Worm (Caenorhabditis elegans) whole organism, L1 larva: Measurements from ENCODE around the gene srj-1.

ENCODE experiments used
- aly-2 ChIP-seq: fragments of 150-350 bp; optimal IDR thresholded peaks from 2 replicates; lab custom pipeline; 2014; ENCODE audit warnings: missing biosample characterization, missing genetic modification characterization
- ama-1 ChIP-seq: fragments of 150-350 bp; optimal IDR thresholded peaks from 2 replicates; lab custom pipeline; 2014
- efl-1 ChIP-seq, 4 experiments: fragments of 150-350 bp; optimal IDR thresholded peaks in 3 of 4; peaks in 1 of 4; 1 replicate in 1 of 4; 2 replicates in 3 of 4; lab custom pipeline; 2014; ENCODE audit warnings: missing biosample characterization in 2 of 4, missing genetic modification characterization in 2 of 4, missing genetic modification reagents in 2 of 4
- egl-27 ChIP-seq, 2 experiments: fragments of 150-350 bp in 1 of 2; sonication (generic microtip); optimal IDR thresholded peaks; 3 replicates each; lab custom pipeline; 2017 to 2018; ENCODE audit warnings: missing biosample characterization in 2 of 2, missing genetic modification characterization in 2 of 2, missing genetic modification reagents in 2 of 2
- elt-3 ChIP-seq, 6 experiments: fragments of 150-350 bp in 1 of 6; sonication (generic microtip); optimal IDR thresholded peaks; 2 replicates each; lab custom pipeline; 2017 to 2018; ENCODE audit warnings: missing biosample characterization in 6 of 6, missing genetic modification characterization in 6 of 6, inconsistent platforms in 1 of 6
- ets-5 ChIP-seq: fragments of 200-800 bp; sonication (Bioruptor generic); IDR thresholded peaks from 2 replicates; pipeline ENCODE4 v1.3.6; 2022; ENCODE audit warnings: missing genetic modification characterization, missing compliant biosample characterization
- grh-1 ChIP-seq: fragments of 200-800 bp; sonication (Bioruptor generic); IDR thresholded peaks from 2 replicates; pipeline ENCODE4 v1.3.6; 2022; ENCODE audit warnings: missing genetic modification reagents, missing genetic modification characterization, missing compliant biosample characterization
- lin-13 ChIP-seq: fragments of 150-350 bp; optimal IDR thresholded peaks from 2 replicates; lab custom pipeline; 2014; ENCODE audit warnings: missing biosample characterization, missing genetic modification reagents, missing genetic modification characterization
- mef-2 ChIP-seq: fragments of 150-350 bp; optimal IDR thresholded peaks from 2 replicates; lab custom pipeline; 2014; ENCODE audit warnings: missing biosample characterization, missing genetic modification characterization
- nhr-19 ChIP-seq: fragments of 200-800 bp; sonication (Bioruptor generic); conservative IDR thresholded peaks from 2 replicates; pipeline ENCODE4 v1.3.6; 2022; ENCODE audit warnings: missing genetic modification characterization, missing compliant biosample characterization
- nhr-237 ChIP-seq: fragments of 150-350 bp; optimal IDR thresholded peaks from 2 replicates; lab custom pipeline; 2014; ENCODE audit warnings: missing biosample characterization, missing genetic modification characterization
- nhr-28 ChIP-seq: fragments of 150-350 bp; optimal IDR thresholded peaks from 2 replicates; lab custom pipeline; 2014; ENCODE audit warnings: missing biosample characterization, missing genetic modification characterization
- nhr-84 ChIP-seq: sonication (generic microtip); optimal IDR thresholded peaks from 2 replicates; lab custom pipeline; 2017; ENCODE audit warnings: missing biosample characterization, missing genetic modification characterization
- tbx-2 ChIP-seq: sonication (generic microtip); optimal IDR thresholded peaks from 2 replicates; lab custom pipeline; 2016; ENCODE audit warnings: missing genetic modification characterization, missing compliant biosample characterization

DNA sequence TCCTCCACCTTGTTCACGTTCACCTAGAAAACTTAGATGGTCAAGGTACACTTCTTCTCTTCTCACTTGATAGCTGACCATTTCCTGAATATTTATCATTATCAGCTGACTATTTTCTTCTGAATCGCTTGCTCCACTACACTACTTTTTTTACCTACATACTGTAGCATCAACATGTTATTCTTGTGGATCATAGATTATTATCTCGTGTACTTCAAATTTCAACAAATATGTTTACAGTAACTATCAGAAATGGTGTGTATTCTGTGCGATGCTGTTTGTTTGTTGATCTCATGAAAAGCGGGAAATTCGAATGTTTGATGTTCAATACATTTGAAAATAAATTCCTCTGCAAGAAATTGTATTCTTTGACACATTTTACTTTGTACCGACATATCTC, 48.3 kb downstream of the srj-1 start, which contains the start of gene ZK822.10:
- TF ChIP-seq nhr-28 (no peak), tbx-2 (tag; lab: Kevin White, UChicago) (no peak), lin-13 (GFP tag; lab: Kevin White, UChicago) (no peak), efl-1 (optimal IDR thresholded peaks at IDR 0.05; lab: Kevin White, UChicago) (no peak), efl-1 (GFP tag; optimal IDR thresholded peaks at IDR 0.05 in 1 of 2; lab: Kevin White, UChicago) (no peak), aly-2 (tag; lab: Kevin White, UChicago) (no peak), mef-2 (tag; lab: Kevin White, UChicago) (no peak), ama-1 (no peak), nhr-19 (GFP tag; lab: Robert Waterston, UW) (no peak), nhr-84 (tag; lab: Kevin White, UChicago) (no peak), egl-27 (tag; optimal IDR thresholded peaks at IDR 0.05; lab: Kevin White, UChicago) (no peak), elt-3 (tag; optimal IDR thresholded peaks at IDR 0.05; lab: Kevin White, UChicago) (no peak), nhr-237 (no peak), grh-1 (GFP tag; lab: Robert Waterston, UW) (no peak), ets-5 (GFP tag; lab: Robert Waterston, UW) (no peak)
